Worm (Caenorhabditis elegans) whole organism, L3 larva: Measurements from ENCODE around the gene prp-40.
A peak's percentile ranks its signal among the peaks of the same experiment; 100 is the strongest.

Experiments
- R02D3.7 ChIP-seq: fragments of 150-350 bp; optimal IDR thresholded peaks from 2 replicates; lab custom pipeline; 2014; ENCODE audit warnings: missing biosample characterization, missing genetic modification characterization
- ZK546.5 ChIP-seq: sonication (generic microtip); optimal IDR thresholded peaks from 2 replicates; lab custom pipeline; 2017; ENCODE audit warnings: missing biosample characterization, missing genetic modification characterization
- ceh-28 ChIP-seq: fragments of 150-350 bp; optimal IDR thresholded peaks from 2 replicates; lab custom pipeline; 2014; ENCODE audit warnings: missing biosample characterization, missing genetic modification reagents, missing genetic modification characterization
- ceh-82 ChIP-seq: fragments of 150-350 bp; optimal IDR thresholded peaks from 2 replicates; lab custom pipeline; 2014; ENCODE audit warnings: missing biosample characterization, missing genetic modification characterization
- ceh-9 ChIP-seq: sonication (generic microtip); optimal IDR thresholded peaks from 2 replicates; lab custom pipeline; 2018; ENCODE audit warnings: missing biosample characterization, missing genetic modification characterization
- egl-27 ChIP-seq: sonication (generic microtip); optimal IDR thresholded peaks from 4 replicates; lab custom pipeline; 2017; ENCODE audit warnings: missing biosample characterization, missing genetic modification reagents, missing genetic modification characterization
- egl-5 ChIP-seq: fragments of 150-350 bp; optimal IDR thresholded peaks from 2 replicates; lab custom pipeline; 2017; ENCODE audit warnings: missing biosample characterization, missing genetic modification reagents, missing genetic modification characterization, inconsistent platforms
- elt-1 ChIP-seq: fragments of 150-350 bp; optimal IDR thresholded peaks from 2 replicates; lab custom pipeline; 2014; ENCODE audit warnings: missing biosample characterization, missing genetic modification characterization
- elt-2 ChIP-seq: sonication (generic microtip); optimal IDR thresholded peaks from 2 replicates; lab custom pipeline; 2016; ENCODE audit warnings: missing genetic modification reagents, mild to moderate bottlenecking, missing genetic modification characterization, missing compliant biosample characterization
- fkh-10 ChIP-seq: sonication (generic microtip); optimal IDR thresholded peaks from 2 replicates; lab custom pipeline; 2017; ENCODE audit warnings: missing biosample characterization, missing genetic modification reagents, missing genetic modification characterization
- fos-1 ChIP-seq: fragments of 150-350 bp; optimal IDR thresholded peaks from 2 replicates; lab custom pipeline; 2014; ENCODE audit warnings: missing biosample characterization, missing genetic modification characterization
- hmg-11 ChIP-seq: sonication (generic microtip); optimal IDR thresholded peaks from 2 replicates; lab custom pipeline; 2016; ENCODE audit warnings: missing genetic modification characterization, missing compliant biosample characterization
- jun-1 ChIP-seq: fragments of 150-350 bp; optimal IDR thresholded peaks from 2 replicates; lab custom pipeline; 2014; ENCODE audit warnings: missing biosample characterization, missing genetic modification reagents, missing genetic modification characterization
- lin-15B ChIP-seq: fragments of 150-350 bp; optimal IDR thresholded peaks from 2 replicates; lab custom pipeline; 2014; ENCODE audit warnings: missing biosample characterization, missing genetic modification characterization
- lin-39 ChIP-seq: fragments of 150-350 bp; optimal IDR thresholded peaks from 2 replicates; lab custom pipeline; 2018; ENCODE audit warnings: missing biosample characterization, missing genetic modification reagents, missing genetic modification characterization
- lsy-12 ChIP-seq: sonication (generic microtip); optimal IDR thresholded peaks from 2 replicates; lab custom pipeline; 2016; ENCODE audit warnings: mild to moderate bottlenecking, missing genetic modification characterization, missing compliant biosample characterization
- mdl-1 ChIP-seq: fragments of 150-350 bp; optimal IDR thresholded peaks from 2 replicates; lab custom pipeline; 2014; ENCODE audit warnings: missing biosample characterization, missing genetic modification characterization
- nfya-1 ChIP-seq: sonication (generic microtip); optimal IDR thresholded peaks from 2 replicates; lab custom pipeline; 2017; ENCODE audit warnings: missing genetic modification characterization, mild to moderate bottlenecking, missing compliant biosample characterization, antibody characterized with exemption, moderate library complexity; ENCODE audit not compliant: insufficient read depth
- nhr-11 ChIP-seq: fragments of 150-350 bp; optimal IDR thresholded peaks from 2 replicates; lab custom pipeline; 2014; ENCODE audit warnings: missing biosample characterization, missing genetic modification characterization
- nhr-12 ChIP-seq: fragments of 150-350 bp; optimal IDR thresholded peaks from 2 replicates; lab custom pipeline; 2014; ENCODE audit warnings: missing biosample characterization, missing genetic modification characterization
- nhr-23 ChIP-seq: fragments of 150-350 bp; optimal IDR thresholded peaks from 2 replicates; lab custom pipeline; 2014; ENCODE audit warnings: missing biosample characterization, missing genetic modification reagents, missing genetic modification characterization
- nhr-25 ChIP-seq: sonication (generic microtip); optimal IDR thresholded peaks from 2 replicates; lab custom pipeline; 2017; ENCODE audit warnings: missing biosample characterization, missing genetic modification characterization
- nhr-28 ChIP-seq: fragments of 150-350 bp; optimal IDR thresholded peaks from 2 replicates; lab custom pipeline; 2014; ENCODE audit warnings: missing biosample characterization, missing genetic modification characterization
- nhr-43 ChIP-seq: sonication (generic microtip); optimal IDR thresholded peaks from 2 replicates; lab custom pipeline; 2016; ENCODE audit warnings: mild to moderate bottlenecking, missing genetic modification characterization, missing compliant biosample characterization; ENCODE audit not compliant: poor library complexity, severe bottlenecking
- nhr-76 ChIP-seq: fragments of 150-350 bp; sonication (generic microtip); optimal IDR thresholded peaks from 5 replicates; lab custom pipeline; 2014; ENCODE audit warnings: missing biosample characterization, missing genetic modification characterization
- nhr-77 ChIP-seq: fragments of 150-350 bp; optimal IDR thresholded peaks from 2 replicates; lab custom pipeline; 2014; ENCODE audit warnings: missing biosample characterization, missing genetic modification characterization
- pha-4 ChIP-seq: fragments of 150-350 bp; optimal IDR thresholded peaks from 2 replicates; lab custom pipeline; 2014; ENCODE audit warnings: missing biosample characterization, missing genetic modification reagents, missing genetic modification characterization
- pqm-1 ChIP-seq: fragments of 150-350 bp; optimal IDR thresholded peaks from 2 replicates; lab custom pipeline; 2017; ENCODE audit warnings: missing biosample characterization, missing genetic modification characterization, inconsistent platforms
- sea-2 ChIP-seq: fragments of 150-350 bp; sonication (generic microtip); optimal IDR thresholded peaks from 4 replicates; lab custom pipeline; 2014; ENCODE audit warnings: missing biosample characterization, missing genetic modification reagents, missing genetic modification characterization
- skn-1 ChIP-seq: fragments of 150-350 bp; optimal IDR thresholded peaks from 2 replicates; lab custom pipeline; 2014; ENCODE audit warnings: missing biosample characterization, missing genetic modification characterization
- snpc-4 ChIP-seq: fragments of 150-350 bp; optimal IDR thresholded peaks from 2 replicates; lab custom pipeline; 2014; ENCODE audit warnings: missing biosample characterization, missing genetic modification characterization
- tbx-2 ChIP-seq: sonication (generic microtip); optimal IDR thresholded peaks from 2 replicates; lab custom pipeline; 2016; ENCODE audit warnings: mild to moderate bottlenecking, missing genetic modification characterization, missing compliant biosample characterization
- unc-62 ChIP-seq: fragments of 150-350 bp; sonication (generic microtip); optimal IDR thresholded peaks from 4 replicates; lab custom pipeline; 2014; ENCODE audit warnings: missing biosample characterization, missing genetic modification reagents, missing genetic modification characterization
- zag-1 ChIP-seq: fragments of 150-350 bp; optimal IDR thresholded peaks from 2 replicates; lab custom pipeline; 2014; ENCODE audit warnings: missing biosample characterization, missing genetic modification characterization
- ztf-11 ChIP-seq: fragments of 150-350 bp; optimal IDR thresholded peaks from 2 replicates; lab custom pipeline; 2014; ENCODE audit warnings: missing biosample characterization, missing genetic modification characterization
- ztf-4 ChIP-seq: fragments of 150-350 bp; optimal IDR thresholded peaks from 2 replicates; lab custom pipeline; 2014; ENCODE audit warnings: missing biosample characterization, missing genetic modification characterization

Gene prp-40

ce11 chrIII:9521410-9522090, at the start of gene prp-40, which contains the start of gene clu-1:
Gene prp-40 (plus strand): TSS chrIII:9522075.
Gene clu-1 (minus strand): TSS chrIII:9521460.
- peak; percentile 56 for TF ChIP-seq skn-1
- TF ChIP-seq nfya-1 (tag; lab: Kevin White, UChicago) = peak; percentile 91
- TF ChIP-seq hmg-11 (tag; lab: Kevin White, UChicago) = peak; percentile 83
- peak; percentile 36 for TF ChIP-seq elt-1
- peak; percentile 71 for TF ChIP-seq egl-27 (tag; lab: Kevin White, UChicago)
- TF ChIP-seq jun-1 (tag; lab: Kevin White, UChicago) = peak; percentile 80
- peak; percentile 77 for TF ChIP-seq R02D3.7 (tag; lab: Kevin White, UChicago)
- peak; percentile 62 for TF ChIP-seq tbx-2 (tag; lab: Kevin White, UChicago)
- TF ChIP-seq zag-1 (tag; lab: Kevin White, UChicago) = peak; percentile 35
- TF ChIP-seq lsy-12 (tag; lab: Kevin White, UChicago) = peak; percentile 80
- peak; percentile 90 for TF ChIP-seq lin-39 (tag; lab: Kevin White, UChicago)
- no peak for TF ChIP-seq ZK546.5 (tag; lab: Kevin White, UChicago)
- no peak for TF ChIP-seq nhr-12 (tag; lab: Kevin White, UChicago)
- no peak for TF ChIP-seq nhr-76 (tag; lab: Kevin White, UChicago)
- TF ChIP-seq nhr-11 (tag; lab: Kevin White, UChicago) = peak; percentile 63
- peak; percentile 50 for TF ChIP-seq ztf-4
- TF ChIP-seq nhr-28 = no peak
- TF ChIP-seq nhr-77 = no peak
- peak; percentile 76 for TF ChIP-seq ceh-28 (tag; lab: Kevin White, UChicago)
- TF ChIP-seq egl-5 (tag; lab: Kevin White, UChicago) = peak; percentile 72
- TF ChIP-seq ztf-11 = no peak
- TF ChIP-seq fkh-10 = peak; percentile 69
- no peak for TF ChIP-seq sea-2 (GFP tag; lab: Kevin White, UChicago)
- peak; percentile 57 for TF ChIP-seq ceh-82 (tag; lab: Kevin White, UChicago)
- peak; percentile 90 for TF ChIP-seq snpc-4 (tag; lab: Kevin White, UChicago)
- TF ChIP-seq fos-1 (tag; lab: Kevin White, UChicago) = no peak
- TF ChIP-seq pqm-1 = peak; percentile 74
- TF ChIP-seq nhr-25 (tag; lab: Kevin White, UChicago) = peak; percentile 92
- TF ChIP-seq elt-2 (tag; lab: Kevin White, UChicago) = peak; percentile 69
- peak; percentile 98 for TF ChIP-seq lin-15B
- peak; percentile 93 for TF ChIP-seq pha-4 (tag; lab: Kevin White, UChicago)
- peak; percentile 93 for TF ChIP-seq nhr-23
- no peak for TF ChIP-seq ceh-9 (tag; lab: Kevin White, UChicago)
- peak; percentile 75 for TF ChIP-seq nhr-43 (tag; lab: Kevin White, UChicago)

- TF ChIP-seq elt-2 (tag; lab: Kevin White, UChicago) = peak; percentile 44
- no peak for TF ChIP-seq fos-1 (tag; lab: Kevin White, UChicago)
Observed at ce11 chrIII:9472464-9472863, 49.4 kb upstream of the prp-40 start.

ce11 chrIII:9474501-9474900, 47.4 kb upstream of the prp-40 start:
- TF ChIP-seq jun-1 (tag; lab: Kevin White, UChicago) = peak; percentile 85
- peak; percentile 20 for TF ChIP-seq pqm-1
- no peak for TF ChIP-seq nhr-28
- peak; percentile 77 for TF ChIP-seq elt-2 (tag; lab: Kevin White, UChicago)
- no peak for TF ChIP-seq sea-2 (GFP tag; lab: Kevin White, UChicago)
- no peak for TF ChIP-seq skn-1
- TF ChIP-seq hmg-11 (tag; lab: Kevin White, UChicago) = no peak
- no peak for TF ChIP-seq nfya-1 (tag; lab: Kevin White, UChicago)
- no peak for TF ChIP-seq nhr-25 (tag; lab: Kevin White, UChicago)

- TF ChIP-seq pqm-1 = peak; percentile 17
- peak; percentile 18 for TF ChIP-seq elt-2 (tag; lab: Kevin White, UChicago)
- no peak for TF ChIP-seq egl-27 (tag; lab: Kevin White, UChicago)
- no peak for TF ChIP-seq ztf-4
- TF ChIP-seq mdl-1 (tag; lab: Kevin White, UChicago) = no peak
- TF ChIP-seq unc-62 (GFP tag; lab: Kevin White, UChicago) = no peak
Observed at ce11 chrIII:9476564-9476963, 45.3 kb upstream of the prp-40 start.
